Worm (Caenorhabditis elegans): ENCODE measurements around the gene rsks-1.

rsks-1 gene

ce11 chrIII:11278817-11279216 is 33.9 kb downstream of the rsks-1 start, which contains the start of gene Y47D3A.21:
Y47D3A.21 (minus strand) TSS chrIII:11278917.
- TF ChIP-seq drap-1 (GFP tag; optimal IDR thresholded peaks at IDR 0.05), result no peak
- no peak for TF ChIP-seq elt-3 (tag; optimal IDR thresholded peaks at IDR 0.05)
- no peak for TF ChIP-seq mls-2 (tag; optimal IDR thresholded peaks at IDR 0.05)
- TF ChIP-seq sem-2 (GFP tag; optimal IDR thresholded peaks at IDR 0.05), result no peak
- TF ChIP-seq unc-62 (GFP tag; optimal IDR thresholded peaks at IDR 0.05), result no peak
- no peak for TF ChIP-seq sptf-1 (tag; optimal IDR thresholded peaks at IDR 0.05)
- no peak for TF ChIP-seq ceh-39 (tag; optimal IDR thresholded peaks at IDR 0.05)
- no peak for TF ChIP-seq nhr-76 (tag; optimal IDR thresholded peaks at IDR 0.05)
- TF ChIP-seq flh-1 (GFP tag; optimal IDR thresholded peaks at IDR 0.05), result no peak
- TF ChIP-seq lin-32 (GFP tag; optimal IDR thresholded peaks at IDR 0.05), result no peak
- TF ChIP-seq nhr-2 (tag; optimal IDR thresholded peaks at IDR 0.05), result no peak
- no peak for TF ChIP-seq nhr-12 (tag; optimal IDR thresholded peaks at IDR 0.05)

DNA sequence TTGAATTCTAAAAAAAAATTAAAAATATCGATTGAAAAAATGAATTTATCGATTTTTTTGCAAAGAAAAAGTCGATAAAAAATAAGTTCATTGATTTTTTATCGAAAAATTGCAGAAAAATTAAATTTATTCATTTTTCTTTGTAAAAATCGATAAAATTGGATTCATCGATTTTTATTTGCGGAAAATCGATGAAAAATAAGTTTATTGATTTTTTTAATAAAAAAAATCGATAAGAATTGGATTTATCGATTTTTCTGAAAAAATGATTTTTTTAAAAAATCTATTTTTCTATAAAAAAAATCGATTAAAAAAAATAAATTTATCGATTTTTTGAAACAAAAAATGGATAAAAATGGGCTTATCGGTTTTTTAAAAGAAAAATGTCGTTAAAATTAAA is 35.0 kb downstream of the rsks-1 start:
- TF ChIP-seq ham-2 (GFP tag; optimal IDR thresholded peaks at IDR 0.05) (no peak), snpc-4 (tag; optimal IDR thresholded peaks at IDR 0.05) (no peak), tbx-8 (GFP tag; optimal IDR thresholded peaks at IDR 0.05) (no peak), ces-1 (GFP tag; optimal IDR thresholded peaks at IDR 0.05) (peak; percentile 36)

DNA sequence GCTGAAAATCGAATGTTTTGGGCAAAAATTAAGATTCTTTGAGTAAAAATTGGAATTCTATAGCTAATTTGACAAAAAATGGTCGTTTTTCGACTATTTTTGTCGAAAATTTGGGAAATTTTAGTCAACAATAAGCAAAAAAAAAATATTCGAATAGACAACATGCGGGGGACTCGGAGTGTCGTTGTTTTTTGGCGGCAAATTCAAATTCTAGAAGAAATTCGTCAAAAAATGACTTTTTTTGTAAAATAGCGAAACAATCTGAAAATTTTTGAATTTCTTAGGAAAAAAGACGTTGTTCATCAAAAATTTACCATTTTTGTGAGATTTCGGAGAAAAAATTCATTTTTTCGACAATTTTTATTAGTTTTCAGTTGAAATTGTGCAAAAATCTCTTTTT is 38.7 kb downstream of the rsks-1 start:
- TF ChIP-seq drap-1 (GFP tag; optimal IDR thresholded peaks at IDR 0.05) (no peak), unc-120 (tag; optimal IDR thresholded peaks at IDR 0.05; ENCODE audit: poor library complexity, severe bottlenecking) (no peak), nhr-28 (tag; optimal IDR thresholded peaks at IDR 0.05) (no peak), cnd-1 (tag; optimal IDR thresholded peaks at IDR 0.05) (no peak), tbx-8 (GFP tag; optimal IDR thresholded peaks at IDR 0.05) (no peak), sem-2 (GFP tag; optimal IDR thresholded peaks at IDR 0.05) (no peak), bed-3 (GFP tag; optimal IDR thresholded peaks at IDR 0.05) (no peak), blmp-1 (tag; optimal IDR thresholded peaks at IDR 0.05) (no peak), mls-2 (tag; optimal IDR thresholded peaks at IDR 0.05) (no peak), mab-5 (tag; optimal IDR thresholded peaks at IDR 0.05) (no peak), elt-1 (tag; optimal IDR thresholded peaks at IDR 0.05; ENCODE audit: borderline replicate concordance, insufficient read depth) (no peak), nhr-2 (tag; optimal IDR thresholded peaks at IDR 0.05) (no peak), ceh-43 (GFP tag; optimal IDR thresholded peaks at IDR 0.05) (no peak), nhr-76 (tag; optimal IDR thresholded peaks at IDR 0.05) (no peak), zip-8 (tag; optimal IDR thresholded peaks at IDR 0.05) (no peak)

DNA sequence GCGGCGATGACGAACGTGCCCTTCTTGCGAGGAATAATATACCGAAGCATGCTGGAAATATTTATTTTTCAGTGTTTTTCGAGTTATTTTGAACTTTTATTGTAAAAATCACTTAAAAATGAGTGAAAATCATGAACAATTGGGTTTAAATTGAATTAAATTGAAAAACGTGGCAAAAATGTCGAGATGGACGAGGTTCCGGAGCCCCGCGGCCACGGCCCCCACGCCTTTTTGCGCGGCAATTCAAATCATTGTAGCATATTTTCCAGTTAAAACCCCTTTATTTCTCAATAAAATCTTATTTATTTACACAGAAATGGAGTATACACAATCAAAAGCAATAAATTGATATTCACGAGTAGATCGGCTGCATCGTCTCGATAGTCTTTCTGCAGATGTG is 41.1 kb downstream of the rsks-1 start:
- TF ChIP-seq mls-2 (tag; optimal IDR thresholded peaks at IDR 0.05) (peak; percentile 4), ces-1 (GFP tag; optimal IDR thresholded peaks at IDR 0.05) (peak; percentile 73), tbx-8 (GFP tag; optimal IDR thresholded peaks at IDR 0.05) (no peak)

- no peak for TF ChIP-seq lin-13 (tag; optimal IDR thresholded peaks at IDR 0.05)
- TF ChIP-seq nhr-76 (tag; optimal IDR thresholded peaks at IDR 0.05), result no peak
- no peak for TF ChIP-seq unc-62 (GFP tag; optimal IDR thresholded peaks at IDR 0.05)
- TF ChIP-seq blmp-1 (tag; optimal IDR thresholded peaks at IDR 0.05), result no peak
- TF ChIP-seq ceh-83 (GFP tag; optimal IDR thresholded peaks at IDR 0.05), result no peak
- no peak for TF ChIP-seq mls-2 (tag; optimal IDR thresholded peaks at IDR 0.05)
- TF ChIP-seq mab-5 (tag; optimal IDR thresholded peaks at IDR 0.05), result no peak
- TF ChIP-seq nhr-237 (tag; optimal IDR thresholded peaks at IDR 0.05), result no peak
Observed at ce11 chrIII:11287340-11287739, 42.4 kb downstream of the rsks-1 start.

ce11 chrIII:11288295-11288694 is 43.4 kb downstream of the rsks-1 start:
- TF ChIP-seq ham-2 (GFP tag; optimal IDR thresholded peaks at IDR 0.05) (no peak), hlh-1 (tag; optimal IDR thresholded peaks at IDR 0.05) (no peak), sptf-1 (tag; optimal IDR thresholded peaks at IDR 0.05) (no peak), nhr-237 (tag; optimal IDR thresholded peaks at IDR 0.05) (no peak), unc-39 (tag; optimal IDR thresholded peaks at IDR 0.05) (no peak), snpc-4 (tag; optimal IDR thresholded peaks at IDR 0.05) (no peak), unc-120 (tag; optimal IDR thresholded peaks at IDR 0.05; ENCODE audit: poor library complexity, severe bottlenecking) (no peak)

Data from whole organism, mixed stage, embryonic.